Fruit fly (Drosophila melanogaster) whole organism, embryonic: ENCODE results near the gene CG10337.

Experiments used
- Ada2b ChIP-seq: fragments of 200-800 bp; sonication (Bioruptor generic); IDR thresholded peaks from 2 replicates; pipeline ENCODE4 v1.3.6; 2022; ENCODE audit warnings: missing biosample characterization, missing genetic modification characterization
- CG10147 ChIP-seq: fragments of 200-800 bp; sonication (Bioruptor generic); optimal IDR thresholded peaks from 2 replicates; lab custom pipeline; 2019; ENCODE audit warnings: missing biosample characterization, mild to moderate bottlenecking, missing genetic modification characterization, moderate library complexity
- CG1024 ChIP-seq: fragments of 200-800 bp; sonication (Bioruptor generic); IDR thresholded peaks from 2 replicates; pipeline ENCODE4 v1.3.6; 2022; ENCODE audit warnings: missing biosample characterization, missing genetic modification characterization
- CG10267 ChIP-seq: fragments of 200-800 bp; sonication (Bioruptor generic); optimal IDR thresholded peaks from 2 replicates; lab custom pipeline; 2018; ENCODE audit warnings: missing biosample characterization, mild to moderate bottlenecking, missing genetic modification characterization, moderate library complexity
- CG10543 ChIP-seq: fragments of 200-800 bp; sonication (Bioruptor generic); optimal IDR thresholded peaks from 3 replicates; lab custom pipeline; 2017; ENCODE audit warnings: missing biosample characterization, mild to moderate bottlenecking, missing genetic modification characterization, moderate library complexity
- CG11085 ChIP-seq: fragments of 200-800 bp; sonication (Bioruptor generic); IDR thresholded peaks from 2 replicates; pipeline ENCODE4 v1.3.6; 2022; ENCODE audit warnings: missing biosample characterization, missing genetic modification characterization
- CG1233 ChIP-seq: fragments of 200-800 bp; sonication (Bioruptor generic); optimal IDR thresholded peaks from 4 replicates; lab custom pipeline; 2018; ENCODE audit warnings: missing biosample characterization, mild to moderate bottlenecking, missing genetic modification characterization
- CG14050 ChIP-seq: fragments of 200-800 bp; sonication (Bioruptor generic); IDR thresholded peaks from 3 replicates; pipeline ENCODE4 v1.3.6; 2022; ENCODE audit warnings: missing biosample characterization, missing genetic modification characterization
- CG1603 ChIP-seq: fragments of 200-800 bp; sonication (Bioruptor generic); optimal IDR thresholded peaks from 2 replicates; lab custom pipeline; 2019; ENCODE audit warnings: missing biosample characterization, mild to moderate bottlenecking, missing genetic modification characterization, moderate library complexity
- CG17912 ChIP-seq: fragments of 200-800 bp; sonication (Bioruptor generic); optimal IDR thresholded peaks from 2 replicates; lab custom pipeline; 2018; ENCODE audit warnings: missing biosample characterization, mild to moderate bottlenecking, missing genetic modification characterization
- CG2199 ChIP-seq: fragments of 200-800 bp; sonication (Bioruptor generic); IDR thresholded peaks from 3 replicates; pipeline ENCODE4 v1.3.6; 2022; ENCODE audit warnings: missing biosample characterization, missing genetic modification characterization
- CG2712 ChIP-seq: fragments of 200-800 bp; optimal IDR thresholded peaks from 3 replicates; lab custom pipeline; 2019; ENCODE audit warnings: missing biosample characterization, mild to moderate bottlenecking, missing genetic modification characterization, moderate library complexity
- CG32532 ChIP-seq: fragments of 200-800 bp; sonication (Bioruptor generic); IDR thresholded peaks from 2 replicates; pipeline ENCODE4 v1.3.6; 2022; ENCODE audit warnings: missing biosample characterization, missing genetic modification characterization
- CG3726 ChIP-seq: fragments of 200-800 bp; sonication (Bioruptor generic); IDR thresholded peaks from 3 replicates; pipeline ENCODE4, ENCODE4 v1.3.6; 2022; ENCODE audit warnings: missing biosample characterization, missing genetic modification characterization
- CG8089 ChIP-seq: fragments of 200-800 bp; sonication (Bioruptor generic); optimal IDR thresholded peaks from 3 replicates; lab custom pipeline; 2016; ENCODE audit warnings: missing biosample characterization, missing genetic modification characterization
- CG8944 ChIP-seq: fragments of 200-800 bp; sonication (Bioruptor generic); optimal IDR thresholded peaks from 3 replicates; lab custom pipeline; 2016; ENCODE audit warnings: missing biosample characterization, missing genetic modification characterization
- CG9609 ChIP-seq: fragments of 200-800 bp; sonication (Bioruptor generic); optimal IDR thresholded peaks from 3 replicates; lab custom pipeline; 2016; ENCODE audit warnings: missing biosample characterization, missing genetic modification characterization
- CG9797 ChIP-seq: fragments of 200-800 bp; sonication (Bioruptor generic); optimal IDR thresholded peaks from 3 replicates; lab custom pipeline; 2018; ENCODE audit warnings: missing biosample characterization, mild to moderate bottlenecking, missing genetic modification characterization
- Drgx ChIP-seq: fragments of 200-800 bp; sonication (Bioruptor generic); IDR thresholded peaks from 2 replicates; pipeline ENCODE4 v1.3.6; 2022; ENCODE audit warnings: missing biosample characterization, missing genetic modification characterization
- E2f1 ChIP-seq: fragments of 200-800 bp; sonication (Bioruptor generic); IDR thresholded peaks from 2 replicates; pipeline ENCODE4 v1.3.6; 2022; ENCODE audit warnings: missing biosample characterization, missing genetic modification characterization
- Fer2 ChIP-seq: fragments of 200-800 bp; sonication (Bioruptor generic); optimal IDR thresholded peaks from 2 replicates; lab custom pipeline; 2018; ENCODE audit warnings: missing biosample characterization, mild to moderate bottlenecking, missing genetic modification characterization, moderate library complexity
- Max ChIP-seq: fragments of 200-800 bp; sonication (Bioruptor generic); optimal IDR thresholded peaks from 2 replicates; lab custom pipeline; 2016; ENCODE audit warnings: missing biosample characterization, mild to moderate bottlenecking, missing genetic modification characterization
- Med ChIP-seq: fragments of 200-800 bp; sonication (Bioruptor generic); peaks from one replicate; lab custom pipeline; 2016; ENCODE audit warnings: missing biosample characterization, missing genetic modification characterization, mild to moderate bottlenecking, inconsistent platforms, moderate library complexity
- Neu2 ChIP-seq: fragments of 200-800 bp; sonication (Bioruptor generic); optimal IDR thresholded peaks from 3 replicates; lab custom pipeline; 2016; ENCODE audit warnings: missing biosample characterization, missing genetic modification characterization, borderline replicate concordance
- Oaz ChIP-seq: fragments of 200-800 bp; sonication (Bioruptor generic); IDR thresholded peaks from 2 replicates; pipeline ENCODE4 v1.3.6; 2022; ENCODE audit warnings: missing biosample characterization, missing genetic modification characterization
- Sox100B ChIP-seq: fragments of 200-800 bp; sonication (Bioruptor generic); optimal IDR thresholded peaks from 3 replicates; lab custom pipeline; 2018; ENCODE audit warnings: missing biosample characterization, mild to moderate bottlenecking, missing genetic modification characterization
- Taf1 ChIP-seq: fragments of 200-800 bp; sonication (Bioruptor generic); IDR thresholded peaks from 2 replicates; pipeline ENCODE4 v1.3.6; 2022; ENCODE audit warnings: missing biosample characterization, missing genetic modification characterization
- YL-1 ChIP-seq: fragments of 200-800 bp; sonication (Bioruptor generic); optimal IDR thresholded peaks from 3 replicates; lab custom pipeline; 2017; ENCODE audit warnings: missing biosample characterization, mild to moderate bottlenecking, missing genetic modification characterization
- ab ChIP-seq: fragments of 200-800 bp; sonication (Bioruptor generic); optimal IDR thresholded peaks from 2 replicates; lab custom pipeline; 2016; ENCODE audit warnings: missing biosample characterization, missing genetic modification characterization
- ase ChIP-seq: fragments of 200-800 bp; sonication (Bioruptor generic); IDR thresholded peaks from 3 replicates; pipeline ENCODE4 v1.3.6; 2022; ENCODE audit warnings: missing biosample characterization, missing genetic modification characterization
- ato ChIP-seq: fragments of 200-800 bp; sonication (Bioruptor generic); IDR thresholded peaks from 2 replicates; pipeline ENCODE4 v1.3.6; 2022; ENCODE audit warnings: missing biosample characterization, missing genetic modification characterization; ENCODE audit not compliant: partially characterized antibody
- cg ChIP-seq: fragments of 200-800 bp; sonication (Bioruptor generic); optimal IDR thresholded peaks from 3 replicates; lab custom pipeline; 2019; ENCODE audit warnings: missing biosample characterization, mild to moderate bottlenecking, missing genetic modification characterization, moderate library complexity
- chif ChIP-seq, 2 experiments: fragments of 200-800 bp; sonication (Bioruptor generic); optimal IDR thresholded peaks; 3 replicates each; lab custom pipeline; 2016; ENCODE audit warnings: missing biosample characterization in 2 of 2, missing genetic modification characterization in 2 of 2
- crol ChIP-seq: fragments of 200-800 bp; sonication (Bioruptor generic); IDR thresholded peaks from 2 replicates; pipeline ENCODE4 v1.3.6; 2022; ENCODE audit warnings: missing biosample characterization, missing genetic modification characterization
- dimm ChIP-seq: fragments of 200-800 bp; sonication (Bioruptor generic); IDR thresholded peaks from 2 replicates; pipeline ENCODE4 v1.3.6; 2022; ENCODE audit warnings: missing biosample characterization, missing genetic modification characterization
- dmrt11E ChIP-seq: fragments of 200-800 bp; sonication (Bioruptor generic); optimal IDR thresholded peaks from 3 replicates; lab custom pipeline; 2018; ENCODE audit warnings: missing biosample characterization, mild to moderate bottlenecking, missing genetic modification characterization, moderate library complexity
- dmrt99B ChIP-seq: fragments of 200-800 bp; sonication (Bioruptor generic); optimal IDR thresholded peaks from 2 replicates; lab custom pipeline; 2018; ENCODE audit warnings: missing biosample characterization, mild to moderate bottlenecking, missing genetic modification characterization, moderate library complexity
- fu2 ChIP-seq: fragments of 200-800 bp; sonication (Bioruptor generic); optimal IDR thresholded peaks from 2 replicates; lab custom pipeline; 2016; ENCODE audit warnings: missing biosample characterization, missing genetic modification characterization
- gcm ChIP-seq: fragments of 200-800 bp; sonication (Bioruptor generic); optimal IDR thresholded peaks from 2 replicates; lab custom pipeline; 2019; ENCODE audit warnings: missing biosample characterization, mild to moderate bottlenecking, missing genetic modification characterization, moderate library complexity
- gfzf ChIP-seq: fragments of 200-800 bp; sonication (Bioruptor generic); optimal IDR thresholded peaks from 2 replicates; lab custom pipeline; 2016; ENCODE audit warnings: missing biosample characterization, mild to moderate bottlenecking, missing genetic modification characterization, moderate library complexity
- gsb ChIP-seq: fragments of 200-800 bp; sonication (Bioruptor generic); IDR thresholded peaks from 2 replicates; pipeline ENCODE4 v1.3.6; 2022; ENCODE audit warnings: missing biosample characterization, missing genetic modification characterization
- onecut ChIP-seq: fragments of 200-800 bp; sonication (Bioruptor generic); IDR thresholded peaks from 2 replicates; pipeline ENCODE4 v1.3.6; 2022; ENCODE audit warnings: missing biosample characterization, missing genetic modification characterization
- pfk ChIP-seq: fragments of 200-800 bp; sonication (Bioruptor generic); optimal IDR thresholded peaks from 2 replicates; lab custom pipeline; 2018; ENCODE audit warnings: missing biosample characterization, mild to moderate bottlenecking, missing genetic modification characterization, moderate library complexity
- repo ChIP-seq: fragments of 200-800 bp; sonication (Bioruptor generic); optimal IDR thresholded peaks from 2 replicates; lab custom pipeline; 2016; ENCODE audit warnings: missing biosample characterization, missing genetic modification characterization
- salm ChIP-seq: fragments of 200-800 bp; sonication (Bioruptor generic); optimal IDR thresholded peaks from 2 replicates; lab custom pipeline; 2018; ENCODE audit warnings: missing biosample characterization, mild to moderate bottlenecking, missing genetic modification characterization
- sima ChIP-seq: fragments of 200-800 bp; sonication (Bioruptor generic); optimal IDR thresholded peaks from 2 replicates; lab custom pipeline; 2016; ENCODE audit warnings: missing biosample characterization, missing genetic modification characterization
- sqz ChIP-seq: fragments of 200-800 bp; sonication (Bioruptor generic); optimal IDR thresholded peaks from 3 replicates; lab custom pipeline; 2018; ENCODE audit warnings: missing biosample characterization, mild to moderate bottlenecking, missing genetic modification characterization
- sug ChIP-seq: fragments of 200-800 bp; optimal IDR thresholded peaks from 2 replicates; lab custom pipeline; 2019; ENCODE audit warnings: missing biosample characterization, mild to moderate bottlenecking, missing genetic modification characterization, moderate library complexity
- tin ChIP-seq: fragments of 200-800 bp; sonication (Bioruptor generic); optimal IDR thresholded peaks from 3 replicates; lab custom pipeline; 2016; ENCODE audit warnings: missing biosample characterization, missing genetic modification characterization
- vnd ChIP-seq: fragments of 200-800 bp; sonication (Bioruptor generic); IDR thresholded peaks from 3 replicates; pipeline ENCODE4 v1.3.6; 2022; ENCODE audit warnings: missing biosample characterization, missing genetic modification characterization; ENCODE audit not compliant: partially characterized antibody
- wdn ChIP-seq: fragments of 200-800 bp; sonication (Bioruptor generic); IDR thresholded peaks from 2 replicates; pipeline ENCODE4 v1.3.6; 2022; ENCODE audit warnings: missing biosample characterization, missing genetic modification characterization

The CG10337 gene

dm6 chr2L:19517154-19517814 lies 29.5 kb downstream of the CG10337 start, which contains the start of gene Hasp (continued):
- TF ChIP-seq gsb (GFP tag; lab: Robert Waterston, UW) (no peak), ato (GFP tag; lab: Robert Waterston, UW) (peak; percentile 88), pfk (no peak), CG32532 (GFP tag; lab: Robert Waterston, UW) (peak; percentile 75), dimm (GFP tag; lab: Robert Waterston, UW) (no peak), dmrt99B (tag; lab: Kevin White, UChicago) (no peak), CG3726 (GFP tag; lab: Robert Waterston, UW) (no peak), wdn (no peak), Taf1 (no peak), sug (tag; lab: Kevin White, UChicago) (peak; percentile 42), CG1024 (GFP tag; lab: Robert Waterston, UW) (peak; percentile 3; the same call in 1 of the 2 replicates), CG8089 (GFP tag; lab: Kevin White, UChicago) (no peak), ase (peak; percentile 40; the same call in 1 of the 3 replicates), CG9797 (GFP tag; lab: Kevin White, UChicago) (no peak), Fer2 (tag; lab: Kevin White, UChicago) (no peak), CG1233 (GFP tag; lab: Kevin White, UChicago) (peak; percentile 29), sima (GFP tag; lab: Kevin White, UChicago) (no peak), CG8944 (GFP tag; lab: Kevin White, UChicago) (no peak), CG2712 (peak; percentile 72), CG10267 (tag; lab: Kevin White, UChicago) (peak; percentile 69), CG10147 (GFP tag; lab: Kevin White, UChicago) (peak; percentile 52), repo (GFP tag; lab: Kevin White, UChicago) (no peak), CG1603 (tag; lab: Kevin White, UChicago) (peak; percentile 37), YL-1 (GFP tag; lab: Kevin White, UChicago) (no peak), Med (GFP tag; lab: Kevin White, UChicago) (peak; percentile 81), dmrt11E (tag; lab: Kevin White, UChicago) (no peak), Oaz (no peak), CG11085 (no peak), CG17912 (GFP tag; lab: Kevin White, UChicago) (no peak), Ada2b (GFP tag; lab: Robert Waterston, UW) (0 out of 2 replicates have a peak, but pooled peaks have one; percentile 23), E2f1 (GFP tag; lab: Robert Waterston, UW) (no peak), chif (GFP tag; optimal IDR thresholded peaks at IDR 0.05; lab: Kevin White, UChicago) (no peak), Max (GFP tag; lab: Kevin White, UChicago) (peak; percentile 51), gcm (GFP tag; lab: Kevin White, UChicago) (peak; percentile 59), Drgx (GFP tag; lab: Robert Waterston, UW) (no peak), CG9609 (GFP tag; lab: Kevin White, UChicago) (no peak), vnd (peak; percentile 74), Sox100B (GFP tag; lab: Kevin White, UChicago) (no peak), tin (peak; percentile 65), onecut (peak; percentile 33), CG2199 (no peak), cg (GFP tag; lab: Kevin White, UChicago) (peak; percentile 89), salm (tag; lab: Kevin White, UChicago) (no peak), crol (GFP tag; lab: Robert Waterston, UW) (no peak), CG10543 (GFP tag; lab: Kevin White, UChicago) (no peak), Neu2 (GFP tag; lab: Kevin White, UChicago) (no peak), sqz (GFP tag; lab: Kevin White, UChicago) (no peak), ab (GFP tag; lab: Kevin White, UChicago) (no peak), CG14050 (GFP tag; lab: Robert Waterston, UW) (peak; percentile 9; the same call in 1 of the 3 replicates), fu2 (GFP tag; lab: Kevin White, UChicago) (no peak), gfzf (GFP tag; lab: Kevin White, UChicago) (no peak)
